Fruit fly (Drosophila melanogaster) whole organism, embryonic: Measurements from ENCODE around the gene CG2182.

Experiments
- Atf6 ChIP-seq: fragments of 200-800 bp; sonication (Bioruptor generic); IDR thresholded peaks from 2 replicates; pipeline ENCODE4 v1.3.6; 2022; ENCODE audit warnings: missing biosample characterization, missing genetic modification characterization
- BtbVII ChIP-seq: fragments of 200-800 bp; sonication (Bioruptor generic); optimal IDR thresholded peaks from 3 replicates; lab custom pipeline; 2017; ENCODE audit warnings: missing biosample characterization, mild to moderate bottlenecking, missing genetic modification characterization
- CG10979 ChIP-seq: fragments of 200-800 bp; sonication (Bioruptor generic); optimal IDR thresholded peaks from 2 replicates; lab custom pipeline; 2018; ENCODE audit warnings: missing biosample characterization, mild to moderate bottlenecking, missing genetic modification characterization, moderate library complexity
- CG11696 ChIP-seq: fragments of 200-800 bp; sonication (Bioruptor generic); IDR thresholded peaks from 2 replicates; pipeline ENCODE4 v1.3.6; 2022; ENCODE audit warnings: missing biosample characterization, missing genetic modification characterization
- CG13424 ChIP-seq: fragments of 200-800 bp; sonication (Bioruptor generic); optimal IDR thresholded peaks from 2 replicates; lab custom pipeline; 2019; ENCODE audit warnings: missing biosample characterization, mild to moderate bottlenecking, missing genetic modification characterization, moderate library complexity
- CG18011 ChIP-seq: fragments of 200-800 bp; sonication (Bioruptor generic); optimal IDR thresholded peaks from 2 replicates; lab custom pipeline; 2017; ENCODE audit warnings: missing biosample characterization, missing genetic modification characterization, mild to moderate bottlenecking, moderate library complexity, missing genotype
- CG2875 ChIP-seq: fragments of 200-800 bp; sonication (Bioruptor generic); optimal IDR thresholded peaks from 2 replicates; lab custom pipeline; 2017; ENCODE audit warnings: missing biosample characterization, mild to moderate bottlenecking, missing genetic modification characterization, missing genetic modification reagents
- CG6175 ChIP-seq: fragments of 200-800 bp; sonication (Bioruptor generic); IDR thresholded peaks from 3 replicates; pipeline ENCODE4 v1.3.6; 2022; ENCODE audit warnings: missing biosample characterization, missing genetic modification characterization
- CG8359 ChIP-seq: fragments of 200-800 bp; sonication (Bioruptor generic); optimal IDR thresholded peaks from 2 replicates; lab custom pipeline; 2017; ENCODE audit warnings: missing biosample characterization, mild to moderate bottlenecking, missing genetic modification characterization, borderline replicate concordance
- CG8944 ChIP-seq: fragments of 200-800 bp; sonication (Bioruptor generic); optimal IDR thresholded peaks from 3 replicates; lab custom pipeline; 2016; ENCODE audit warnings: missing biosample characterization, missing genetic modification characterization
- Dad ChIP-seq: fragments of 200-800 bp; sonication (Bioruptor generic); optimal IDR thresholded peaks from 3 replicates; lab custom pipeline; 2016; ENCODE audit warnings: missing biosample characterization, missing genetic modification characterization
- Drgx ChIP-seq: fragments of 200-800 bp; sonication (Bioruptor generic); IDR thresholded peaks from 2 replicates; pipeline ENCODE4 v1.3.6; 2022; ENCODE audit warnings: missing biosample characterization, missing genetic modification characterization
- Ets65A ChIP-seq: fragments of 200-800 bp; sonication (Bioruptor generic); peaks from one replicate; lab custom pipeline; 2016; ENCODE audit warnings: missing biosample characterization, missing genetic modification characterization
- GATAe ChIP-seq: fragments of 200-800 bp; sonication (Bioruptor generic); conservative IDR thresholded peaks from 2 replicates; pipeline ENCODE4 v1.3.6; 2022; ENCODE audit warnings: missing biosample characterization, missing genetic modification characterization
- Gug ChIP-seq: fragments of 200-800 bp; sonication (Bioruptor generic); IDR thresholded peaks from 4 replicates; pipeline ENCODE4 v1.3.6; 2022; ENCODE audit warnings: missing biosample characterization, missing genetic modification characterization
- Hand ChIP-seq: fragments of 200-800 bp; sonication (Bioruptor generic); optimal IDR thresholded peaks from 2 replicates; lab custom pipeline; 2017; ENCODE audit warnings: mild to moderate bottlenecking, missing biosample characterization, missing genetic modification reagents, missing genetic modification characterization
- Hmx ChIP-seq: fragments of 200-800 bp; sonication (Bioruptor generic); optimal IDR thresholded peaks from 2 replicates; lab custom pipeline; 2016; ENCODE audit warnings: missing biosample characterization, missing genetic modification characterization
- Kr ChIP-seq: fragments of 200-800 bp; sonication (Bioruptor generic); optimal IDR thresholded peaks from 2 replicates; lab custom pipeline; 2017; ENCODE audit warnings: missing biosample characterization, mild to moderate bottlenecking, missing genetic modification characterization
- Poxn ChIP-seq: fragments of 200-800 bp; sonication (Bioruptor generic); IDR thresholded peaks from 2 replicates; pipeline ENCODE4 v1.3.6; 2022; ENCODE audit warnings: missing biosample characterization, missing genetic modification characterization
- Side ChIP-seq: fragments of 200-800 bp; sonication (Bioruptor generic); optimal IDR thresholded peaks from 2 replicates; lab custom pipeline; 2016; ENCODE audit warnings: missing biosample characterization, missing genetic modification characterization
- Trl ChIP-seq, 3 experiments: fragments of >200 bp in 2 of 3; fragments of 200-800 bp in 1 of 3; sonication (Bioruptor generic) in 1 of 3; optimal IDR thresholded peaks; 2 replicates in 1 of 3; 3 replicates in 2 of 3; lab custom pipeline; 2016 to 2017; ENCODE audit warnings: missing biosample characterization in 1 of 3, missing genetic modification characterization in 1 of 3
- ara ChIP-seq: fragments of 200-800 bp; sonication (Bioruptor generic); IDR thresholded peaks from 2 replicates; pipeline ENCODE4 v1.3.6; 2022; ENCODE audit warnings: missing biosample characterization, missing genetic modification characterization
- bbx ChIP-seq: fragments of 200-800 bp; sonication (Bioruptor generic); IDR thresholded peaks from 2 replicates; pipeline ENCODE4 v1.3.6; 2022; ENCODE audit warnings: missing biosample characterization, missing genetic modification characterization; ENCODE audit not compliant: partially characterized antibody
- br ChIP-seq: fragments of >200 bp; optimal IDR thresholded peaks from 2 replicates; lab custom pipeline; 2017
- chm ChIP-seq: fragments of 200-800 bp; sonication (Bioruptor generic); IDR thresholded peaks from 2 replicates; pipeline ENCODE4 v1.3.6; 2022; ENCODE audit warnings: missing biosample characterization, missing genetic modification characterization
- ci ChIP-seq: fragments of 200-800 bp; sonication (Bioruptor generic); IDR thresholded peaks from 3 replicates; pipeline ENCODE4 v1.3.6; 2022; ENCODE audit warnings: missing biosample characterization, missing genetic modification characterization
- ewg ChIP-seq: fragments of 200-800 bp; sonication (Bioruptor generic); optimal IDR thresholded peaks from 3 replicates; lab custom pipeline; 2017; ENCODE audit warnings: mild to moderate bottlenecking, missing biosample characterization, missing genetic modification reagents, missing genetic modification characterization
- fd96Cb ChIP-seq: fragments of 200-800 bp; sonication (Bioruptor generic); optimal IDR thresholded peaks from 2 replicates; lab custom pipeline; 2018; ENCODE audit warnings: missing biosample characterization, mild to moderate bottlenecking, missing genetic modification characterization, moderate library complexity
- fu2 ChIP-seq: fragments of 200-800 bp; sonication (Bioruptor generic); optimal IDR thresholded peaks from 2 replicates; lab custom pipeline; 2016; ENCODE audit warnings: missing biosample characterization, missing genetic modification characterization
- grau ChIP-seq: fragments of 200-800 bp; optimal IDR thresholded peaks from 3 replicates; lab custom pipeline; 2019; ENCODE audit warnings: missing biosample characterization, mild to moderate bottlenecking, missing genetic modification characterization, moderate library complexity
- grn ChIP-seq: fragments of 200-800 bp; sonication (Bioruptor generic); optimal IDR thresholded peaks from 3 replicates; lab custom pipeline; 2017; ENCODE audit warnings: missing biosample characterization, missing genetic modification characterization
- h ChIP-seq: fragments of >200 bp; optimal IDR thresholded peaks from 2 replicates; lab custom pipeline; 2017
- ham ChIP-seq: fragments of 200-800 bp; sonication (Bioruptor generic); IDR thresholded peaks from 2 replicates; pipeline ENCODE4 v1.3.6; 2022; ENCODE audit warnings: missing biosample characterization, missing genetic modification characterization
- hkb ChIP-seq, 2 experiments: fragments of 200-800 bp in 1 of 2; fragments of >200 bp in 1 of 2; sonication (Bioruptor generic) in 1 of 2; IDR thresholded peaks in 1 of 2; optimal IDR thresholded peaks in 1 of 2; 2 replicates each; pipeline versions ENCODE4 v1.3.6 to Lab custom; 2017 to 2022; ENCODE audit warnings: missing biosample characterization in 1 of 2, missing genetic modification characterization in 1 of 2
- nerfin-2 ChIP-seq: fragments of 200-800 bp; sonication (Bioruptor generic); IDR thresholded peaks from 2 replicates; pipeline ENCODE4 v1.3.6; 2022; ENCODE audit warnings: missing biosample characterization, missing genetic modification characterization; ENCODE audit not compliant: partially characterized antibody
- pan ChIP-seq, 4 experiments: fragments of >200 bp in 3 of 4; fragments of 200-800 bp in 1 of 4; sonication (Bioruptor generic) in 1 of 4; optimal IDR thresholded peaks in 3 of 4; IDR thresholded peaks in 1 of 4; 2 replicates each; pipeline versions ENCODE4 v1.3.6 to Lab custom; 2017 to 2022; ENCODE audit warnings: missing biosample characterization in 2 of 4, missing genetic modification characterization in 2 of 4, mixed read lengths in 1 of 4
- prd ChIP-seq, 3 experiments: fragments of >200 bp in 2 of 3; fragments of 200-800 bp in 1 of 3; sonication (Bioruptor generic) in 1 of 3; optimal IDR thresholded peaks in 2 of 3; IDR thresholded peaks in 1 of 3; 2 replicates in 2 of 3; 3 replicates in 1 of 3; pipeline versions ENCODE4 v1.3.6 to Lab custom; 2017 to 2022; ENCODE audit warnings: missing biosample characterization in 1 of 3, missing genetic modification characterization in 1 of 3
- row ChIP-seq: fragments of 200-800 bp; sonication (Bioruptor generic); IDR thresholded peaks from 3 replicates; pipeline ENCODE4 v1.3.6; 2022; ENCODE audit warnings: missing biosample characterization, missing genetic modification characterization
- sens ChIP-seq: fragments of 200-800 bp; sonication (Bioruptor generic); peaks from one replicate; lab custom pipeline; 2016; ENCODE audit warnings: missing biosample characterization, missing genetic modification characterization
- tio ChIP-seq: fragments of 200-800 bp; sonication (Bioruptor generic); optimal IDR thresholded peaks from 2 replicates; lab custom pipeline; 2017; ENCODE audit warnings: missing biosample characterization, missing genetic modification characterization, inconsistent platforms
- twi ChIP-seq: fragments of 200-800 bp; optimal IDR thresholded peaks from 2 replicates; lab custom pipeline; 2019; ENCODE audit warnings: missing biosample characterization, mild to moderate bottlenecking, missing genetic modification characterization, moderate library complexity

The CG2182 gene

dm6 chr3R:5617923-5618623 is 41.6 kb downstream of the CG2182 start:
- TF ChIP-seq CG8944 (GFP tag; lab: Kevin White, UChicago) (no peak), Ets65A (peak; percentile 50), CG13424 (tag; lab: Kevin White, UChicago) (no peak), Hmx (GFP tag; lab: Kevin White, UChicago) (no peak), h (no peak), Trl (optimal IDR thresholded peaks at IDR 0.05; lab: Kevin White, UChicago) (no peak), Trl (GFP tag; optimal IDR thresholded peaks at IDR 0.05; lab: Kevin White, UChicago) (no peak), twi (tag; lab: Kevin White, UChicago) (no peak), grau (tag; lab: Kevin White, UChicago) (peak; percentile 47), nerfin-2 (GFP tag; lab: Robert Waterston, UW) (no peak), CG8359 (GFP tag; lab: Kevin White, UChicago) (no peak), Side (no peak), CG10979 (tag; lab: Kevin White, UChicago) (no peak), fd96Cb (no peak), Drgx (peak; percentile 67), bbx (GFP tag; lab: Robert Waterston, UW) (no peak), Atf6 (GFP tag; lab: Robert Waterston, UW) (no peak), pan (optimal IDR thresholded peaks at IDR 0.05; lab: Kevin White, UChicago) (no peak), pan (GFP tag; optimal IDR thresholded peaks at IDR 0.05 in 1 of 2, IDR thresholded peaks at IDR 0.05 in 1 of 2) (peak in 1 of 2 experiments; percentile 14), ci (GFP tag; lab: Robert Waterston, UW) (no peak), sens (GFP tag; lab: Kevin White, UChicago) (peak; percentile 68), br (lab: Kevin White, UChicago) (no peak), grn (GFP tag; lab: Kevin White, UChicago) (no peak), Poxn (GFP tag; lab: Robert Waterston, UW) (no peak), ham (GFP tag; lab: Robert Waterston, UW) (no peak), Hand (no peak), tio (GFP tag; lab: Kevin White, UChicago) (no peak), BtbVII (GFP tag; lab: Kevin White, UChicago) (no peak), Dad (GFP tag; lab: Kevin White, UChicago) (no peak), GATAe (GFP tag; lab: Robert Waterston, UW) (no peak), row (GFP tag; lab: Robert Waterston, UW) (0 out of 3 replicates have a peak, but pooled peaks have one; percentile 30), chm (GFP tag; lab: Robert Waterston, UW) (no peak), ara (GFP tag; lab: Robert Waterston, UW) (0 out of 2 replicates have a peak, but pooled peaks have one; percentile 34), Gug (GFP tag; lab: Robert Waterston, UW) (no peak), Kr (no peak), prd (optimal IDR thresholded peaks at IDR 0.05; lab: Kevin White, UChicago) (no peak), prd (GFP tag; IDR thresholded peaks at IDR 0.05; lab: Robert Waterston, UW) (peak; percentile 23; the same call in 1 of the 3 replicates), hkb (optimal IDR thresholded peaks at IDR 0.05; lab: Kevin White, UChicago) (no peak), hkb (GFP tag; IDR thresholded peaks at IDR 0.05; lab: Robert Waterston, UW) (no peak), CG2875 (GFP tag; lab: Kevin White, UChicago) (no peak), fu2 (GFP tag; lab: Kevin White, UChicago) (no peak), CG6175 (GFP tag; lab: Robert Waterston, UW) (0 out of 3 replicates have a peak, but pooled peaks have one; percentile 8), CG11696 (GFP tag; lab: Robert Waterston, UW) (no peak), ewg (GFP tag; lab: Kevin White, UChicago) (no peak), CG18011 (GFP tag; lab: Kevin White, UChicago) (no peak)
